Fruit fly (Drosophila melanogaster) whole organism, embryonic: ENCODE results near the gene CG33695.
A peak's percentile ranks its signal among the peaks of the same experiment; 100 is the strongest.

ENCODE experiments used
- Atf3 ChIP-seq: fragments of 200-800 bp; sonication (Bioruptor generic); optimal IDR thresholded peaks from 3 replicates; lab custom pipeline; 2016; ENCODE audit warnings: missing biosample characterization, missing genetic modification characterization
- BEAF-32 ChIP-seq: fragments of 200-800 bp; sonication (Bioruptor generic); optimal IDR thresholded peaks from 3 replicates; lab custom pipeline; 2017; ENCODE audit warnings: missing biosample characterization, missing genetic modification characterization, mild to moderate bottlenecking, moderate library complexity, missing genetic modification reagents
- CG12744 ChIP-seq: fragments of 200-800 bp; sonication (Bioruptor generic); optimal IDR thresholded peaks from 2 replicates; lab custom pipeline; 2016; ENCODE audit warnings: missing biosample characterization, missing genetic modification characterization
- CG13287 ChIP-seq: fragments of 200-800 bp; sonication (Bioruptor generic); IDR thresholded peaks from 2 replicates; pipeline ENCODE4 v1.3.6; 2022; ENCODE audit warnings: missing biosample characterization, missing genetic modification characterization; ENCODE audit not compliant: partially characterized antibody
- CG13296 ChIP-seq: fragments of 200-800 bp; sonication (Bioruptor generic); optimal IDR thresholded peaks from 3 replicates; lab custom pipeline; 2018; ENCODE audit warnings: missing biosample characterization, mild to moderate bottlenecking, missing genetic modification characterization
- CG15514 ChIP-seq: fragments of 200-800 bp; sonication (Bioruptor generic); optimal IDR thresholded peaks from 3 replicates; lab custom pipeline; 2017; ENCODE audit warnings: missing biosample characterization, missing genetic modification characterization, mild to moderate bottlenecking, moderate library complexity, missing genetic modification reagents
- CG16815 ChIP-seq: fragments of 200-800 bp; sonication (Bioruptor generic); optimal IDR thresholded peaks from 3 replicates; lab custom pipeline; 2017; ENCODE audit warnings: missing biosample characterization, mild to moderate bottlenecking, missing genetic modification characterization
- CG17359 ChIP-seq: fragments of 200-800 bp; sonication (Bioruptor generic); optimal IDR thresholded peaks from 3 replicates; lab custom pipeline; 2018; ENCODE audit warnings: missing biosample characterization, mild to moderate bottlenecking, missing genetic modification characterization, moderate library complexity
- CG17385 ChIP-seq: fragments of 200-800 bp; sonication (Bioruptor generic); optimal IDR thresholded peaks from 3 replicates; lab custom pipeline; 2018; ENCODE audit warnings: missing biosample characterization, mild to moderate bottlenecking, missing genetic modification characterization
- CG2202 ChIP-seq: fragments of 200-800 bp; sonication (Bioruptor generic); optimal IDR thresholded peaks from 2 replicates; lab custom pipeline; 2018; ENCODE audit warnings: missing biosample characterization, mild to moderate bottlenecking, missing genetic modification characterization
- CG2889 ChIP-seq: fragments of 200-800 bp; sonication (Bioruptor generic); IDR thresholded peaks from 3 replicates; pipeline ENCODE4 v1.3.6; 2022; ENCODE audit warnings: missing biosample characterization, missing genetic modification characterization
- CG42726 ChIP-seq: fragments of 200-800 bp; sonication (Bioruptor generic); IDR thresholded peaks from 2 replicates; pipeline ENCODE4 v1.3.6; 2022; ENCODE audit warnings: missing biosample characterization, missing genetic modification characterization; ENCODE audit not compliant: partially characterized antibody
- CG4617 ChIP-seq: fragments of 200-800 bp; sonication (Bioruptor generic); optimal IDR thresholded peaks from 3 replicates; lab custom pipeline; 2016; ENCODE audit warnings: missing biosample characterization, missing genetic modification characterization, borderline replicate concordance
- CG4730 ChIP-seq: fragments of 200-800 bp; sonication (Bioruptor generic); IDR thresholded peaks from 2 replicates; pipeline ENCODE4 v1.3.6; 2022; ENCODE audit warnings: missing biosample characterization, missing genetic modification characterization
- CG5180 ChIP-seq: fragments of 200-800 bp; sonication (Bioruptor generic); optimal IDR thresholded peaks from 3 replicates; lab custom pipeline; 2017; ENCODE audit warnings: missing biosample characterization, missing genetic modification characterization, mild to moderate bottlenecking, moderate library complexity, missing genetic modification reagents
- CG6854 ChIP-seq: fragments of 200-800 bp; sonication (Bioruptor generic); optimal IDR thresholded peaks from 3 replicates; lab custom pipeline; 2017; ENCODE audit warnings: missing biosample characterization, mild to moderate bottlenecking, missing genetic modification characterization
- CG8089 ChIP-seq: fragments of 200-800 bp; sonication (Bioruptor generic); optimal IDR thresholded peaks from 3 replicates; lab custom pipeline; 2016; ENCODE audit warnings: missing biosample characterization, missing genetic modification characterization
- CG8281 ChIP-seq: fragments of 200-800 bp; sonication (Bioruptor generic); optimal IDR thresholded peaks from 2 replicates; lab custom pipeline; 2018; ENCODE audit warnings: missing biosample characterization, mild to moderate bottlenecking, missing genetic modification characterization, moderate library complexity
- CG8924 ChIP-seq: fragments of 200-800 bp; optimal IDR thresholded peaks from 3 replicates; lab custom pipeline; 2019; ENCODE audit warnings: missing biosample characterization, mild to moderate bottlenecking, missing genetic modification characterization, moderate library complexity
- CG8944 ChIP-seq: fragments of 200-800 bp; sonication (Bioruptor generic); optimal IDR thresholded peaks from 3 replicates; lab custom pipeline; 2016; ENCODE audit warnings: missing biosample characterization, missing genetic modification characterization
- CTCF ChIP-seq: fragments of 200-800 bp; sonication (Bioruptor generic); optimal IDR thresholded peaks from 2 replicates; lab custom pipeline; 2017; ENCODE audit warnings: missing biosample characterization, mild to moderate bottlenecking, missing genetic modification characterization, moderate library complexity
- CoRest ChIP-seq: fragments of 200-800 bp; sonication (Bioruptor generic); optimal IDR thresholded peaks from 3 replicates; lab custom pipeline; 2018; ENCODE audit warnings: missing biosample characterization, mild to moderate bottlenecking, missing genetic modification characterization, moderate library complexity
- D19B ChIP-seq: fragments of 200-800 bp; sonication (Bioruptor generic); optimal IDR thresholded peaks from 2 replicates; lab custom pipeline; 2017; ENCODE audit warnings: missing biosample characterization, mild to moderate bottlenecking, missing genetic modification characterization
- Dp ChIP-seq: fragments of 200-800 bp; sonication (Bioruptor generic); optimal IDR thresholded peaks from 2 replicates; lab custom pipeline; 2018; ENCODE audit warnings: missing biosample characterization, mild to moderate bottlenecking, missing genetic modification characterization, moderate library complexity
- Dref ChIP-seq: fragments of 200-800 bp; sonication (Bioruptor generic); IDR thresholded peaks from 2 replicates; pipeline ENCODE4 v1.3.6; 2022; ENCODE audit warnings: missing biosample characterization, missing genetic modification characterization
- Eip74EF ChIP-seq, 2 experiments: fragments of 200-800 bp in 1 of 2; fragments of >200 bp in 1 of 2; sonication (Bioruptor generic) in 1 of 2; optimal IDR thresholded peaks; 2 replicates each; lab custom pipeline; 2017 to 2019; ENCODE audit warnings: missing biosample characterization in 2 of 2, missing genetic modification characterization in 2 of 2, mild to moderate bottlenecking in 1 of 2, moderate library complexity in 1 of 2
- Fer2 ChIP-seq: fragments of 200-800 bp; sonication (Bioruptor generic); optimal IDR thresholded peaks from 2 replicates; lab custom pipeline; 2018; ENCODE audit warnings: missing biosample characterization, mild to moderate bottlenecking, missing genetic modification characterization, moderate library complexity
- Gsc ChIP-seq: fragments of 200-800 bp; sonication (Bioruptor generic); IDR thresholded peaks from 2 replicates; pipeline ENCODE4 v1.3.6; 2022; ENCODE audit warnings: missing biosample characterization, missing genetic modification characterization
- H2.0 ChIP-seq: fragments of 200-800 bp; sonication (Bioruptor generic); IDR thresholded peaks from 2 replicates; pipeline ENCODE4 v1.3.6; 2022; ENCODE audit warnings: missing biosample characterization, missing genetic modification characterization
- HLH3B ChIP-seq: fragments of 200-800 bp; sonication (Bioruptor generic); IDR thresholded peaks from 2 replicates; pipeline ENCODE4 v1.3.6; 2022; ENCODE audit warnings: missing biosample characterization, missing genetic modification characterization
- Hand ChIP-seq: fragments of 200-800 bp; sonication (Bioruptor generic); optimal IDR thresholded peaks from 2 replicates; lab custom pipeline; 2017; ENCODE audit warnings: mild to moderate bottlenecking, missing biosample characterization, missing genetic modification reagents, missing genetic modification characterization
- NK7.1 ChIP-seq: fragments of 200-800 bp; sonication (Bioruptor generic); optimal IDR thresholded peaks from 3 replicates; lab custom pipeline; 2016; ENCODE audit warnings: missing biosample characterization, missing genetic modification characterization
- Nf-YC ChIP-seq: fragments of 200-800 bp; optimal IDR thresholded peaks from 3 replicates; lab custom pipeline; 2019; ENCODE audit warnings: missing biosample characterization, mild to moderate bottlenecking, missing genetic modification characterization, moderate library complexity
- Poxn ChIP-seq: fragments of 200-800 bp; sonication (Bioruptor generic); IDR thresholded peaks from 2 replicates; pipeline ENCODE4 v1.3.6; 2022; ENCODE audit warnings: missing biosample characterization, missing genetic modification characterization
- Rfx ChIP-seq: fragments of 200-800 bp; sonication (Bioruptor generic); IDR thresholded peaks from 2 replicates; pipeline ENCODE4 v1.3.6; 2022; ENCODE audit warnings: missing biosample characterization, missing genetic modification characterization
- chn ChIP-seq: fragments of 200-800 bp; sonication (Bioruptor generic); optimal IDR thresholded peaks from 2 replicates; lab custom pipeline; 2016; ENCODE audit warnings: missing biosample characterization, missing genetic modification characterization
- crp ChIP-seq, 2 experiments: fragments of 200-800 bp; sonication (Bioruptor generic); optimal IDR thresholded peaks; 2 replicates in 1 of 2; 3 replicates in 1 of 2; lab custom pipeline; 2017; ENCODE audit warnings: missing biosample characterization in 2 of 2, missing genetic modification characterization in 2 of 2, mild to moderate bottlenecking in 1 of 2, moderate library complexity in 1 of 2
- dati ChIP-seq: fragments of 200-800 bp; sonication (Bioruptor generic); IDR thresholded peaks from 2 replicates; pipeline ENCODE4 v1.3.6; 2022; ENCODE audit warnings: missing biosample characterization, missing genetic modification characterization
- dmrt99B ChIP-seq: fragments of 200-800 bp; sonication (Bioruptor generic); optimal IDR thresholded peaks from 2 replicates; lab custom pipeline; 2018; ENCODE audit warnings: missing biosample characterization, mild to moderate bottlenecking, missing genetic modification characterization, moderate library complexity
- emc ChIP-seq: fragments of 200-800 bp; sonication (Bioruptor generic); optimal IDR thresholded peaks from 2 replicates; lab custom pipeline; 2016; ENCODE audit warnings: missing biosample characterization, missing genetic modification characterization
- exex ChIP-seq: fragments of 200-800 bp; sonication (Bioruptor generic); optimal IDR thresholded peaks from 4 replicates; lab custom pipeline; 2018; ENCODE audit warnings: missing biosample characterization, mild to moderate bottlenecking, missing genetic modification characterization, moderate library complexity
- fd102C ChIP-seq: fragments of 200-800 bp; sonication (Bioruptor generic); optimal IDR thresholded peaks from 2 replicates; lab custom pipeline; 2018; ENCODE audit warnings: missing biosample characterization, mild to moderate bottlenecking, missing genetic modification characterization, moderate library complexity
- gcm2 ChIP-seq: fragments of 200-800 bp; sonication (Bioruptor generic); optimal IDR thresholded peaks from 2 replicates; lab custom pipeline; 2016; ENCODE audit warnings: missing biosample characterization, missing genetic modification characterization
- grau ChIP-seq: fragments of 200-800 bp; optimal IDR thresholded peaks from 3 replicates; lab custom pipeline; 2019; ENCODE audit warnings: missing biosample characterization, mild to moderate bottlenecking, missing genetic modification characterization, moderate library complexity
- jing ChIP-seq: fragments of 200-800 bp; sonication (Bioruptor generic); optimal IDR thresholded peaks from 2 replicates; lab custom pipeline; 2018; ENCODE audit warnings: missing biosample characterization, mild to moderate bottlenecking, missing genetic modification characterization
- nmo ChIP-seq: fragments of 200-800 bp; sonication (Bioruptor generic); optimal IDR thresholded peaks from 2 replicates; lab custom pipeline; 2018; ENCODE audit warnings: missing biosample characterization, mild to moderate bottlenecking, missing genetic modification characterization, moderate library complexity
- pnt ChIP-seq: fragments of 200-800 bp; sonication (Bioruptor generic); optimal IDR thresholded peaks from 3 replicates; lab custom pipeline; 2016; ENCODE audit warnings: missing biosample characterization, missing genetic modification characterization
- stc ChIP-seq: fragments of 200-800 bp; sonication (Bioruptor generic); IDR thresholded peaks from 2 replicates; pipeline ENCODE4 v1.3.6; 2022; ENCODE audit warnings: missing biosample characterization, missing genetic modification characterization
- tio ChIP-seq: fragments of 200-800 bp; sonication (Bioruptor generic); optimal IDR thresholded peaks from 2 replicates; lab custom pipeline; 2017; ENCODE audit warnings: missing biosample characterization, missing genetic modification characterization, inconsistent platforms
- trh ChIP-seq: fragments of 200-800 bp; sonication (Bioruptor generic); optimal IDR thresholded peaks from 2 replicates; lab custom pipeline; 2016; ENCODE audit warnings: missing biosample characterization, missing genetic modification characterization

The CG33695 gene

DNA sequence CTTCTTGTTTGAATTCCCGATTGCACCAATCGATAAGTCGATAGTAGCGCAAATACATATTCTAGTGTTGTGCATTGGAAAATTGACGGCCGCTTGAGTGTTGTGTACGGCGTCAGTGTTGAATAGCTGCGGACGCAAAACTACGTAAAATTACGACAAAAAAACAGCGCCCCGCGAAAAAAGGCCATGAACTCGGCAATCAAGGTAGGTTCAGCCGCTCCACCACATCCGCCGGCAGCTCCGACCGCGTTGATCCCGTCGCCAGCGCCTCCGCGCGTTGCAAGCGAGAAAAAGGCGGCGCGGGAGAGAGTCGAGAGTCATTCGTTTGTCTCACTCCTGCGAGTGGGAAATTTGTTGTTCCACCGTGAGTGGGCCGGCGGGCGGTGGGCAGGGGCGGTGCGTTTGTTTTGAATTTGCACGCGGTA is at the start of gene CG33695:
Gene CG33695, plus strand, starts transcription at position 95 of the 425 bp plus-strand sequence.
- no peak for TF ChIP-seq Eip74EF (GFP tag; optimal IDR thresholded peaks at IDR 0.05; lab: Kevin White, UChicago)
- peak; percentile 42 for TF ChIP-seq CG16815
- no peak for TF ChIP-seq CG42726 (GFP tag; lab: Robert Waterston, UW)
- TF ChIP-seq CG17385 (GFP tag; lab: Kevin White, UChicago), result peak; percentile 41
- TF ChIP-seq jing (GFP tag; lab: Kevin White, UChicago), result no peak
- TF ChIP-seq D19B (GFP tag; lab: Kevin White, UChicago), result no peak
- peak; percentile 87 for TF ChIP-seq CG13287 (GFP tag; lab: Robert Waterston, UW)
- peak; percentile 42 for TF ChIP-seq NK7.1
- peak; percentile 30 for TF ChIP-seq CG8924
- peak; percentile 22 for TF ChIP-seq CG17359 (tag; lab: Kevin White, UChicago)
- TF ChIP-seq tio (GFP tag; lab: Kevin White, UChicago), result no peak
- no peak for TF ChIP-seq fd102C
- TF ChIP-seq Poxn (GFP tag; lab: Robert Waterston, UW), result no peak
- peak; percentile 89 for TF ChIP-seq Dref
- no peak for TF ChIP-seq exex (tag; lab: Kevin White, UChicago)
- no peak for TF ChIP-seq CG2889 (GFP tag; lab: Robert Waterston, UW)
- TF ChIP-seq stc (GFP tag; lab: Robert Waterston, UW), result 0 out of 2 replicates have a peak, but pooled peaks have one; percentile 40
- TF ChIP-seq CG8944 (GFP tag; lab: Kevin White, UChicago), result peak; percentile 62
- TF ChIP-seq Hand, result peak; percentile 6
- peak; percentile 9 for TF ChIP-seq CG2202 (tag; lab: Kevin White, UChicago)
- peak; percentile 44 for TF ChIP-seq CoRest (tag; lab: Kevin White, UChicago)
- TF ChIP-seq CG8089 (GFP tag; lab: Kevin White, UChicago), result peak; percentile 29
- peak; percentile 44 for TF ChIP-seq Nf-YC (tag; lab: Kevin White, UChicago)
- peak; percentile 58 for TF ChIP-seq BEAF-32 (GFP tag; lab: Kevin White, UChicago)
- no peak for TF ChIP-seq CG8281 (tag; lab: Kevin White, UChicago)
- TF ChIP-seq CG12744 (GFP tag; lab: Kevin White, UChicago), result peak; percentile 73
- peak; percentile 47 for TF ChIP-seq trh
- TF ChIP-seq chn (GFP tag; lab: Kevin White, UChicago), result peak; percentile 71
- TF ChIP-seq Fer2 (tag; lab: Kevin White, UChicago), result peak; percentile 14
- peak; percentile 12 for TF ChIP-seq CG13296
- peak; percentile 86 for TF ChIP-seq CG15514
- TF ChIP-seq pnt (GFP tag; lab: Kevin White, UChicago), result peak; percentile 49
- no peak for TF ChIP-seq dati (GFP tag; lab: Robert Waterston, UW)
- peak; percentile 15; the same call in 1 of the 2 replicates for TF ChIP-seq CG4730
- peak; percentile 87 for TF ChIP-seq Rfx
- peak; percentile 42 for TF ChIP-seq nmo
- 0 out of 2 replicates have a peak, but pooled peaks have one; percentile 10 for TF ChIP-seq HLH3B (GFP tag; lab: Robert Waterston, UW)
- TF ChIP-seq Atf3, result peak; percentile 55
- TF ChIP-seq emc (GFP tag; lab: Kevin White, UChicago), result peak; percentile 44
- TF ChIP-seq Dp, result peak; percentile 85
- TF ChIP-seq gcm2 (GFP tag; lab: Kevin White, UChicago), result no peak
- TF ChIP-seq CG5180 (GFP tag; lab: Kevin White, UChicago), result no peak
- no peak for TF ChIP-seq dmrt99B (tag; lab: Kevin White, UChicago)
- TF ChIP-seq H2.0 (GFP tag; lab: Robert Waterston, UW), result peak; percentile 28; the same call in 1 of the 2 replicates
- peak; percentile 95 for TF ChIP-seq CG4617
- no peak for TF ChIP-seq Gsc
- peak; percentile 11 for TF ChIP-seq CTCF (GFP tag; lab: Kevin White, UChicago)
- no peak for TF ChIP-seq CG6854 (GFP tag; lab: Kevin White, UChicago)
- TF ChIP-seq grau (tag; lab: Kevin White, UChicago), result peak; percentile 56
- peak in 1 of 2 experiments; percentile 17 for TF ChIP-seq crp (GFP tag; optimal IDR thresholded peaks at IDR 0.05; lab: Kevin White, UChicago)
